Fruit fly (Drosophila melanogaster) whole organism: ENCODE results near the gene to.

Experiments
- CG8478 ChIP-seq: fragments of >200 bp; optimal IDR thresholded peaks from 2 replicates; lab custom pipeline; 2018; ENCODE audit warnings: inconsistent platforms
- Dll ChIP-seq: fragments of >200 bp; optimal IDR thresholded peaks from 2 replicates; lab custom pipeline; 2017
- EcR ChIP-seq, 2 experiments: fragments of >200 bp; optimal IDR thresholded peaks; 2 replicates each; lab custom pipeline; 2017; ENCODE audit warnings: missing biosample characterization in 2 of 2, missing genetic modification characterization in 2 of 2, missing genetic modification reagents in 2 of 2
- pan ChIP-seq: fragments of >200 bp; optimal IDR thresholded peaks from 2 replicates; lab custom pipeline; 2017
- psq ChIP-seq: fragments of >200 bp; optimal IDR thresholded peaks from 2 replicates; lab custom pipeline; 2017
- usp ChIP-seq: fragments of >200 bp; optimal IDR thresholded peaks from 2 replicates; lab custom pipeline; 2017; ENCODE audit warnings: missing biosample characterization, missing genetic modification characterization, mixed read lengths

The to gene

DNA sequence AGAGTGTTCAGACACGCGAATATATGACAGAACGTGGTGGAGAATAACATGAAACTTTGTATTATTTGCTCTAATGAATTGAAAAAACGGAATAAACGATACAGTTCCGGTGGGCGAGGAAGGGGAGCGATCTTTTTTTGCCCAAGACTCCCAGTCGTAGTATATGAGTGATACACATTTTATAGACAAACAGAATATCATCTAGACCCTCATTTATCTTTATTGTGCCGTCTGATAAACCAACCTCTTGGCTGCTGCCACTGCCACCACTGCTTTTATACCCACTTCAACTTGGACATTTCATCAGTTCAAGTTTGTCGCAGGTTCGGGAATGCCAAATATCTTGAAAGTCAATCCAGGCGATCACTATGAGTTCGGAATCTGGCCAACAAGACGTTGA is 24.0 kb upstream of the to start, which contains the start of gene CG31106:
Gene CG31106 (plus strand): TSS at position 301 of the 400 bp plus-strand sequence.
- no peak for TF ChIP-seq Dll (lab: Kevin White, UChicago)
- TF ChIP-seq pan (lab: Kevin White, UChicago) = no peak
- no peak for TF ChIP-seq EcR (GFP tag; optimal IDR thresholded peaks at IDR 0.05; lab: Kevin White, UChicago)
- TF ChIP-seq psq (lab: Kevin White, UChicago) = no peak
- no peak for TF ChIP-seq CG8478 (lab: Kevin White, UChicago)
- no peak for TF ChIP-seq usp

- TF ChIP-seq Dll (lab: Kevin White, UChicago) (no peak), CG8478 (lab: Kevin White, UChicago) (no peak), pan (lab: Kevin White, UChicago) (no peak), psq (lab: Kevin White, UChicago) (no peak), usp (no peak), EcR (GFP tag; optimal IDR thresholded peaks at IDR 0.05; lab: Kevin White, UChicago) (no peak)
These were observed 21.0 kb upstream of the to start, which contains the start of gene CG31103 for dm6 chr3R:25219018-25219417. TSS of gene CG31103 (plus strand) at chr3R:25219318.

DNA sequence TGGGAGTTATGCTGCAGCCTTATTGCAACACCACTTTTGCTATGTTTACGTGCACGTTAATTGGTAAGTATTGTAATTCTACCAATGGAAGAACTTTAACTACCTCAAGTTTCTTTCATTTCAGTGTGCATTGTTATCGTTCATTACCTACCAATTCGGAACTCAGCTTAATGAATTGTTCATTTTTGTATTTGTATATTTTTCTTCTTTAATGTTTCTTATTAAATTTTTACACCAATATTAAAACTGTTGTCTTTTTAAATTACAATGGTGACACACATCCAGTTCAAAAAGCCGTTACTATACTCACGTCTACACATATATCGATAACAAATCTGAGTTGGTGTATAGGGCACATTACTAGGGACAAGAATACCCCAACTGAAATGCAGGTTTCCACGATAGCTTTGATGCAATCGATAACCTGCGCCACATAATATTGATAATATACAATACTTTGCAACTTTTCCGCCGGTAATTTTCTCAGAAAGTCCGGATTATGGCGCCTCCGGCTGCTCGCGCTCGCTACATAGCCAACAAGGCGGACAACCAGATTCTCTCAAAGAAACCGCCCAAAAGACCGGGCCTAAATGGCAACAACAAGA is 18.7 kb upstream of the to start, which contains the start of gene Alg9:
Gene Alg9 (plus strand): TSS at position 387 of the 605 bp plus-strand sequence.
- TF ChIP-seq usp (no peak), CG8478 (lab: Kevin White, UChicago) (no peak), pan (lab: Kevin White, UChicago) (no peak), Dll (lab: Kevin White, UChicago) (no peak), psq (lab: Kevin White, UChicago) (no peak), EcR (GFP tag; optimal IDR thresholded peaks at IDR 0.05; lab: Kevin White, UChicago) (no peak)

- TF ChIP-seq EcR (GFP tag; optimal IDR thresholded peaks at IDR 0.05; lab: Kevin White, UChicago) = no peak
- no peak for TF ChIP-seq pan (lab: Kevin White, UChicago)
- no peak for TF ChIP-seq CG8478 (lab: Kevin White, UChicago)
- TF ChIP-seq psq (lab: Kevin White, UChicago) = no peak
- no peak for TF ChIP-seq Dll (lab: Kevin White, UChicago)
- no peak for TF ChIP-seq usp
These were observed 14.5 kb upstream of the to start for dm6 chr3R:25225483-25225882.

DNA sequence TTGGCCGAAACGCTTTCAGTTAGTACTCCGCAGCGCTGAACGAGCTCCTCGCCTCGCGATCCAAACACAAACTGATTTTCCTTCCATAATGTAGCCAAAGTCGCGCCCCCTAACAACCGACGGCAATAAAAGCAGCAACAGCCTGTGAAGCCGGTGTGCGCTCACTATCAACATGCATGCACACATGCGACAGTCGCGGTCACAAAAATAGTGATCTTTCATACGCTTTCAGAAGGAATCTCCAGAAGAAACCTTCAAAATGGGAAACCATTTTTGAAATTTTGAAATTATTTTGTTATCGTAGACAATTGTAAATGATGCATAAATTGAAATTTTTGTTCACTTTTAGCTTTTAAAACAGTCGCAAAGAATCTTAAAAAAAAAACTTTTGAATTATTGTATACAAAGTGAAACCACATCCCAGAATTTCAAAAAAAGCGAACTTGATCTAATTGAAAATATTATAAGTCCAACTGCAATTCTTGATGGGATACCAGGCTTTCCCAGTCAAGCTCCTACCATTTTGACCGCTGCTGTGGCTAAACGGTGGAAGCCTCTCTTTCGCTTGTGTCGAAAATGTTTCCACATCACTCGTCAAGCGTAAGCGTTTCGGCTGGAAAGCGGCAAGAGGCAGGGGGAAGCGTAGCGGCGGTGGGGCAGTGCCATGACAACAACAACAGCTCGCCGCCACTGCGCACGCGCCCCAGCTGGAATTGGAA is 7.5 kb upstream of the to start, which contains the start of gene Cad96Cb:
Gene Cad96Cb (minus strand): TSS at position 51 of the 719 bp plus-strand sequence.
- TF ChIP-seq usp (no peak), EcR (GFP tag; optimal IDR thresholded peaks at IDR 0.05; lab: Kevin White, UChicago) (no peak), Dll (lab: Kevin White, UChicago) (no peak), psq (lab: Kevin White, UChicago) (no peak)

DNA sequence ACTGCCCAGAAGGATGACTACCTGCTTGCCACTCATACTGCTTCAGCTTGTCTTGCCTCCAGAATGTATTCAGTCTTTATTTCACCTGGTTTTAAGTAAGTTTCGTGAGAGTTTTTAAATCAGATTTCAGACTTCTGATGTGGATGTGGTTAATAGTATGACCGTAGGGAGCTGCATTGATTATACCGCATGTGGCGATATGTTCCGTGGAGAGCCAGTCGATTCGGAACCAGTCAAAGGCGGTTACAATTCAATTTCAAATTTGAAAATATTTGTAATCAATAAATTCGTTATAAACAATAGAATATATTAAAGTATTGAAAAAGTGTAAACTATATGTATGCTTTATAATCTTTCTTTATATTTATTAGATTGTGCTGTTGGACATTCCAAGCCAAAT is 4.6 kb upstream of the to start, which contains the start of gene Sil1:
Gene Sil1 (minus strand): TSS at position 168 of the 400 bp plus-strand sequence.
- TF ChIP-seq psq (lab: Kevin White, UChicago) = no peak
- TF ChIP-seq Dll (lab: Kevin White, UChicago) = no peak
- no peak for TF ChIP-seq CG8478 (lab: Kevin White, UChicago)
- no peak for TF ChIP-seq usp
- no peak for TF ChIP-seq EcR (GFP tag; optimal IDR thresholded peaks at IDR 0.05; lab: Kevin White, UChicago)
- TF ChIP-seq pan (lab: Kevin White, UChicago) = no peak

- TF ChIP-seq psq (lab: Kevin White, UChicago) (no peak), pan (lab: Kevin White, UChicago) (no peak), CG8478 (lab: Kevin White, UChicago) (no peak), usp (no peak), Dll (lab: Kevin White, UChicago) (no peak), EcR (GFP tag; optimal IDR thresholded peaks at IDR 0.05; lab: Kevin White, UChicago) (no peak)
These were observed 3.9 kb upstream of the to start for dm6 chr3R:25236121-25236520.

- no peak for TF ChIP-seq pan (lab: Kevin White, UChicago)
- TF ChIP-seq psq (lab: Kevin White, UChicago) = no peak
- TF ChIP-seq Dll (lab: Kevin White, UChicago) = no peak
These were observed 2.7 kb upstream of the to start, which contains the start of gene Jhbp7 for dm6 chr3R:25237314-25237713. TSS of gene Jhbp7 (plus strand) at chr3R:25237614.

dm6 chr3R:25238771-25239700 is 944 bp upstream of the to start:
- no peak for TF ChIP-seq usp
- no peak for TF ChIP-seq Dll (lab: Kevin White, UChicago)
- no peak for TF ChIP-seq CG8478 (lab: Kevin White, UChicago)
- TF ChIP-seq pan (lab: Kevin White, UChicago) = no peak

- TF ChIP-seq pan (lab: Kevin White, UChicago) (no peak), usp (no peak)
These were observed 1.6 kb downstream of the to start, which contains the start of gene CG11854 for dm6 chr3R:25241507-25242070. TSS of gene CG11854 (plus strand) at chr3R:25242020.
